Fruit fly (Drosophila melanogaster) whole organism, prepupa: Measurements from ENCODE around the gene Sarm.

ENCODE experiments used
- Blimp-1 ChIP-seq: fragments of 200-800 bp; sonication (Bioruptor generic); optimal IDR thresholded peaks from 3 replicates; lab custom pipeline; 2017; ENCODE audit warnings: missing biosample characterization, missing genetic modification characterization, mild to moderate bottlenecking, moderate library complexity, missing genetic modification reagents
- CG10669 ChIP-seq: fragments of 200-800 bp; sonication (Bioruptor generic); optimal IDR thresholded peaks from 3 replicates; lab custom pipeline; 2018; ENCODE audit warnings: missing biosample characterization, mild to moderate bottlenecking, missing genetic modification characterization, moderate library complexity
- CG11294 ChIP-seq: fragments of 200-800 bp; sonication (Bioruptor generic); IDR thresholded peaks from 2 replicates; pipeline ENCODE4 v1.3.6; 2022; ENCODE audit warnings: missing biosample characterization, missing genetic modification characterization
- CG11762 ChIP-seq: fragments of 200-800 bp; sonication (Bioruptor generic); optimal IDR thresholded peaks from 3 replicates; lab custom pipeline; 2016; ENCODE audit warnings: missing biosample characterization, missing genetic modification characterization; ENCODE audit not compliant: insufficient read depth
- CG11902 ChIP-seq: fragments of 200-800 bp; sonication (Bioruptor generic); optimal IDR thresholded peaks from 3 replicates; lab custom pipeline; 2016; ENCODE audit warnings: missing biosample characterization, missing genetic modification characterization
- CG15336 ChIP-seq: fragments of 200-800 bp; sonication (Bioruptor generic); IDR thresholded peaks from 2 replicates; pipeline ENCODE4 v1.3.6; 2022; ENCODE audit warnings: missing biosample characterization, missing genetic modification characterization
- CG1621 ChIP-seq: fragments of 200-800 bp; sonication (Bioruptor generic); optimal IDR thresholded peaks from 3 replicates; lab custom pipeline; 2018; ENCODE audit warnings: missing biosample characterization, mild to moderate bottlenecking, missing genetic modification characterization
- CG16779 ChIP-seq: fragments of 200-800 bp; sonication (Bioruptor generic); optimal IDR thresholded peaks from 3 replicates; lab custom pipeline; 2017; ENCODE audit warnings: missing biosample characterization, mild to moderate bottlenecking, missing genetic modification characterization
- CG3032 ChIP-seq: fragments of 200-800 bp; optimal IDR thresholded peaks from 2 replicates; lab custom pipeline; 2019; ENCODE audit warnings: missing biosample characterization, mild to moderate bottlenecking, missing genetic modification characterization, moderate library complexity
- CG31627 ChIP-seq: fragments of 200-800 bp; sonication (Bioruptor generic); optimal IDR thresholded peaks from 3 replicates; lab custom pipeline; 2016; ENCODE audit warnings: missing biosample characterization, missing genetic modification characterization
- CG32006 ChIP-seq: fragments of 200-800 bp; sonication (Bioruptor generic); optimal IDR thresholded peaks from 3 replicates; lab custom pipeline; 2017; ENCODE audit warnings: missing biosample characterization, mild to moderate bottlenecking, missing genetic modification characterization
- CG34406 ChIP-seq: fragments of 200-800 bp; sonication (Bioruptor generic); optimal IDR thresholded peaks from 3 replicates; lab custom pipeline; 2016; ENCODE audit warnings: missing biosample characterization, missing genetic modification characterization
- CG3919 ChIP-seq: fragments of 200-800 bp; sonication (Bioruptor generic); optimal IDR thresholded peaks from 3 replicates; lab custom pipeline; 2016; ENCODE audit warnings: missing biosample characterization, missing genetic modification characterization
- CG4318 ChIP-seq: fragments of 200-800 bp; sonication (Bioruptor generic); optimal IDR thresholded peaks from 3 replicates; lab custom pipeline; 2017; ENCODE audit warnings: missing biosample characterization, mild to moderate bottlenecking, missing genetic modification characterization
- CG6163 ChIP-seq: fragments of 200-800 bp; sonication (Bioruptor generic); IDR thresholded peaks from 3 replicates; pipeline ENCODE4 v1.3.6; 2022; ENCODE audit warnings: missing biosample characterization, missing genetic modification characterization
- CG6276 ChIP-seq: fragments of 200-800 bp; sonication (Bioruptor generic); optimal IDR thresholded peaks from 2 replicates; lab custom pipeline; 2017; ENCODE audit warnings: missing biosample characterization, mild to moderate bottlenecking, missing genetic modification characterization
- CG6854 ChIP-seq: fragments of 200-800 bp; sonication (Bioruptor generic); optimal IDR thresholded peaks from 2 replicates; lab custom pipeline; 2017; ENCODE audit warnings: missing biosample characterization, mild to moderate bottlenecking, missing genetic modification characterization
- CG7368 ChIP-seq: fragments of 200-800 bp; sonication (Bioruptor generic); optimal IDR thresholded peaks from 3 replicates; lab custom pipeline; 2016; ENCODE audit warnings: missing biosample characterization, missing genetic modification characterization
- CG8119 ChIP-seq: fragments of 200-800 bp; sonication (Bioruptor generic); IDR thresholded peaks from 3 replicates; pipeline ENCODE4 v1.3.6; 2022; ENCODE audit warnings: missing biosample characterization, missing genetic modification characterization
- CG8319 ChIP-seq: fragments of 200-800 bp; sonication (Bioruptor generic); optimal IDR thresholded peaks from 3 replicates; lab custom pipeline; 2016; ENCODE audit warnings: missing biosample characterization, missing genetic modification characterization
- CG8632 ChIP-seq: fragments of 200-800 bp; sonication (Bioruptor generic); optimal IDR thresholded peaks from 3 replicates; lab custom pipeline; 2016; ENCODE audit warnings: missing biosample characterization, missing genetic modification characterization
- CG9139 ChIP-seq: fragments of 200-800 bp; sonication (Bioruptor generic); optimal IDR thresholded peaks from 3 replicates; lab custom pipeline; 2017; ENCODE audit warnings: missing biosample characterization, mild to moderate bottlenecking, missing genetic modification characterization
- Eip75B ChIP-seq: fragments of 200-800 bp; sonication (Bioruptor generic); optimal IDR thresholded peaks from 3 replicates; lab custom pipeline; 2016; ENCODE audit warnings: missing biosample characterization, missing genetic modification characterization
- Eip78C ChIP-seq: fragments of 200-800 bp; sonication (Bioruptor generic); peaks from one replicate; lab custom pipeline; 2016; ENCODE audit warnings: missing biosample characterization, missing genetic modification characterization
- Eip93F ChIP-seq: fragments of 200-800 bp; sonication (Bioruptor generic); optimal IDR thresholded peaks from 2 replicates; lab custom pipeline; 2016; ENCODE audit warnings: missing biosample characterization, mild to moderate bottlenecking, missing genetic modification characterization
- Ets21C ChIP-seq: fragments of 200-800 bp; sonication (Bioruptor generic); optimal IDR thresholded peaks from 3 replicates; lab custom pipeline; 2016; ENCODE audit warnings: missing biosample characterization, missing genetic modification characterization
- Ets96B ChIP-seq: fragments of 200-800 bp; optimal IDR thresholded peaks from 2 replicates; lab custom pipeline; 2019; ENCODE audit warnings: missing biosample characterization, mild to moderate bottlenecking, missing genetic modification characterization, moderate library complexity
- Gug ChIP-seq: fragments of 200-800 bp; sonication (Bioruptor generic); IDR thresholded peaks from 2 replicates; pipeline ENCODE4 v1.3.6; 2022; ENCODE audit warnings: missing biosample characterization, missing genetic modification characterization
- Lpt ChIP-seq: fragments of 200-800 bp; sonication (Bioruptor generic); optimal IDR thresholded peaks from 3 replicates; lab custom pipeline; 2016; ENCODE audit warnings: missing biosample characterization, missing genetic modification characterization
- Met ChIP-seq: fragments of 200-800 bp; sonication (Bioruptor generic); optimal IDR thresholded peaks from 3 replicates; lab custom pipeline; 2016; ENCODE audit warnings: missing biosample characterization, missing genetic modification characterization
- OdsH ChIP-seq: fragments of 200-800 bp; sonication (Bioruptor generic); optimal IDR thresholded peaks from 3 replicates; lab custom pipeline; 2016; ENCODE audit warnings: missing biosample characterization, missing genetic modification characterization
- Smox ChIP-seq: fragments of 200-800 bp; sonication (Bioruptor generic); optimal IDR thresholded peaks from 3 replicates; lab custom pipeline; 2016; ENCODE audit warnings: missing biosample characterization, missing genetic modification characterization
- Sox102F ChIP-seq: fragments of 200-800 bp; sonication (Bioruptor generic); optimal IDR thresholded peaks from 2 replicates; lab custom pipeline; 2016; ENCODE audit warnings: missing biosample characterization, mild to moderate bottlenecking, missing genetic modification characterization
- Sox14 ChIP-seq: fragments of 200-800 bp; sonication (Bioruptor generic); optimal IDR thresholded peaks from 3 replicates; lab custom pipeline; 2016; ENCODE audit warnings: missing biosample characterization, missing genetic modification characterization
- Sox15 ChIP-seq: fragments of 200-800 bp; sonication (Bioruptor generic); optimal IDR thresholded peaks from 3 replicates; lab custom pipeline; 2016; ENCODE audit warnings: missing biosample characterization, missing genetic modification characterization
- acj6 ChIP-seq: fragments of 200-800 bp; sonication (Bioruptor generic); optimal IDR thresholded peaks from 3 replicates; lab custom pipeline; 2016; ENCODE audit warnings: missing biosample characterization, missing genetic modification characterization
- cyc ChIP-seq: fragments of 200-800 bp; sonication (Bioruptor generic); optimal IDR thresholded peaks from 3 replicates; lab custom pipeline; 2016; ENCODE audit warnings: missing biosample characterization, missing genetic modification characterization
- dac ChIP-seq: fragments of 200-800 bp; sonication (Bioruptor generic); optimal IDR thresholded peaks from 2 replicates; lab custom pipeline; 2017; ENCODE audit warnings: missing biosample characterization, mild to moderate bottlenecking, missing genetic modification characterization
- dsx ChIP-seq: fragments of 200-800 bp; optimal IDR thresholded peaks from 3 replicates; lab custom pipeline; 2019; ENCODE audit warnings: missing biosample characterization, mild to moderate bottlenecking, missing genetic modification characterization, moderate library complexity; ENCODE audit not compliant: poor library complexity, severe bottlenecking
- esn ChIP-seq: fragments of 200-800 bp; sonication (Bioruptor generic); optimal IDR thresholded peaks from 2 replicates; lab custom pipeline; 2016; ENCODE audit warnings: missing biosample characterization, mild to moderate bottlenecking, missing genetic modification characterization, moderate library complexity
- fd59A ChIP-seq: fragments of 200-800 bp; sonication (Bioruptor generic); optimal IDR thresholded peaks from 2 replicates; lab custom pipeline; 2017; ENCODE audit warnings: missing biosample characterization, mild to moderate bottlenecking, missing genetic modification characterization, missing genetic modification reagents
- fd85E ChIP-seq: fragments of 200-800 bp; sonication (Bioruptor generic); optimal IDR thresholded peaks from 3 replicates; lab custom pipeline; 2016; ENCODE audit warnings: missing biosample characterization, missing genetic modification characterization
- fkh ChIP-seq: fragments of 200-800 bp; sonication (Bioruptor generic); optimal IDR thresholded peaks from 3 replicates; lab custom pipeline; 2017; ENCODE audit warnings: missing biosample characterization, mild to moderate bottlenecking, missing genetic modification characterization, moderate library complexity
- lz ChIP-seq: fragments of 200-800 bp; sonication (Bioruptor generic); optimal IDR thresholded peaks from 3 replicates; lab custom pipeline; 2016; ENCODE audit warnings: missing biosample characterization, missing genetic modification characterization
- net ChIP-seq: fragments of 200-800 bp; sonication (Bioruptor generic); optimal IDR thresholded peaks from 3 replicates; lab custom pipeline; 2016; ENCODE audit warnings: missing biosample characterization, missing genetic modification characterization
- pdm3 ChIP-seq: fragments of 200-800 bp; sonication (Bioruptor generic); optimal IDR thresholded peaks from 3 replicates; lab custom pipeline; 2016; ENCODE audit warnings: missing biosample characterization, missing genetic modification characterization
- salr ChIP-seq, 2 experiments: fragments of 200-800 bp; sonication (Bioruptor generic); optimal IDR thresholded peaks; 3 replicates each; lab custom pipeline; 2016 to 2018; ENCODE audit warnings: missing biosample characterization in 2 of 2, missing genetic modification characterization in 2 of 2, mild to moderate bottlenecking in 1 of 2
- spab ChIP-seq: fragments of 200-800 bp; sonication (Bioruptor generic); optimal IDR thresholded peaks from 2 replicates; lab custom pipeline; 2017; ENCODE audit warnings: missing biosample characterization, mild to moderate bottlenecking, missing genetic modification characterization, missing genetic modification reagents
- ss ChIP-seq, 2 experiments: fragments of 200-800 bp; sonication (Bioruptor generic); optimal IDR thresholded peaks; 2 replicates in 1 of 2; 3 replicates in 1 of 2; lab custom pipeline; 2017 to 2018; ENCODE audit warnings: mild to moderate bottlenecking in 2 of 2, missing biosample characterization in 2 of 2, missing genetic modification characterization in 2 of 2, moderate library complexity in 1 of 2
- svp ChIP-seq: fragments of 200-800 bp; sonication (Bioruptor generic); peaks from one replicate; lab custom pipeline; 2016; ENCODE audit warnings: missing biosample characterization, missing genetic modification characterization
- topi ChIP-seq: fragments of 200-800 bp; sonication (Bioruptor generic); optimal IDR thresholded peaks from 3 replicates; lab custom pipeline; 2016; ENCODE audit warnings: missing biosample characterization, missing genetic modification characterization
- vri ChIP-seq: fragments of 200-800 bp; sonication (Bioruptor generic); optimal IDR thresholded peaks from 3 replicates; lab custom pipeline; 2016; ENCODE audit warnings: missing biosample characterization, mild to moderate bottlenecking, missing genetic modification characterization

The Sarm gene

DNA sequence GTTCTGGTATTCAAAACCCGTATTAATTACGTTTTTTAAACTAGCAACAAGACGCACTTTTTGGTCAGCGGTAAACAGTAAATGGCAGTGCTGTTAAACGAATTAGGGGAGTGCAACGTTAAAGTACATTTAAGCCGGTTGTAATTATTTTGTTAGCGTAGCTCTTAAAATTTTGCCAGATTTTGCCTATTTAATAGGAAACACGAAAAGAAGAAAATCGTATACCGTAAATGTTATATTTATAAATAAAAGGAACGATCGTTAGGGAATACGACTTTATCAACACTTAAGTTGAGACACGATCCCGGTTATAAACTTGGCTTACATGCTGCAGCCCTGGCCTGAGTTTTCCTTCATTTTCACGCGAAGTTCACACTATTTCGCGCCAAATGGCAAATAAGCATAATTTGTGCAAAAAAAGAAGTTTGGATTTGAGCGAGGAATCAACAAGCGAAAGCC is 73.8 kb downstream of the Sarm start, which contains the start of the genes Setx and mus301:
TSS of gene Setx (minus strand) at position 51 of the 459 bp plus-strand sequence.
TSS of gene mus301 (plus strand) at position 361 of the 459 bp plus-strand sequence.
- no peak for TF ChIP-seq spab (GFP tag; lab: Kevin White, UChicago)
- TF ChIP-seq dac (GFP tag; lab: Kevin White, UChicago) = no peak
- peak; percentile 64 for TF ChIP-seq CG34406 (GFP tag; lab: Kevin White, UChicago)
- no peak for TF ChIP-seq dsx (GFP tag; lab: Kevin White, UChicago)
- TF ChIP-seq Eip78C (GFP tag; lab: Kevin White, UChicago) = peak; percentile 92
- TF ChIP-seq fd85E (GFP tag; lab: Kevin White, UChicago) = peak; percentile 51
- no peak for TF ChIP-seq Eip75B (GFP tag; lab: Kevin White, UChicago)
- no peak for TF ChIP-seq CG10669 (GFP tag; lab: Kevin White, UChicago)
- TF ChIP-seq CG8119 (GFP tag; lab: Robert Waterston, UW) = 0 out of 3 replicates have a peak, but pooled peaks have one; percentile 12
- TF ChIP-seq Blimp-1 (GFP tag; lab: Kevin White, UChicago) = peak; percentile 31
- no peak for TF ChIP-seq Met (GFP tag; lab: Kevin White, UChicago)
- peak; percentile 47 for TF ChIP-seq CG8319 (GFP tag; lab: Kevin White, UChicago)
- TF ChIP-seq CG3919 (GFP tag; lab: Kevin White, UChicago) = no peak
- TF ChIP-seq CG31627 (GFP tag; lab: Kevin White, UChicago) = peak; percentile 88
- peak in 1 of 2 experiments; percentile 3 for TF ChIP-seq salr (GFP tag; optimal IDR thresholded peaks at IDR 0.05; lab: Kevin White, UChicago)
- no peak for TF ChIP-seq OdsH
- no peak for TF ChIP-seq Eip93F (GFP tag; lab: Kevin White, UChicago)
- no peak for TF ChIP-seq CG6854 (GFP tag; lab: Kevin White, UChicago)
- no peak for TF ChIP-seq topi
- peak; percentile 81 for TF ChIP-seq CG3032 (tag; lab: Kevin White, UChicago)
- TF ChIP-seq CG1621 (tag; lab: Kevin White, UChicago) = no peak
- TF ChIP-seq acj6 (GFP tag; lab: Kevin White, UChicago) = peak; percentile 81
- TF ChIP-seq net (GFP tag; lab: Kevin White, UChicago) = no peak
- TF ChIP-seq Smox (GFP tag; lab: Kevin White, UChicago) = no peak
- no peak for TF ChIP-seq CG9139 (GFP tag; lab: Kevin White, UChicago)
- peak; percentile 83 for TF ChIP-seq cyc (GFP tag; lab: Kevin White, UChicago)
- TF ChIP-seq esn (GFP tag; lab: Kevin White, UChicago) = peak; percentile 86
- TF ChIP-seq pdm3 = no peak
- TF ChIP-seq CG15336 = no peak
- TF ChIP-seq CG8632 (GFP tag; lab: Kevin White, UChicago) = no peak
- TF ChIP-seq CG11294 (GFP tag; lab: Robert Waterston, UW) = no peak; the same call in 1 of the 2 replicates
- TF ChIP-seq CG11902 (GFP tag; lab: Kevin White, UChicago) = peak; percentile 61
- no peak for TF ChIP-seq Sox102F (GFP tag; lab: Kevin White, UChicago)
- no peak for TF ChIP-seq Ets96B (tag; lab: Kevin White, UChicago)
- TF ChIP-seq Sox14 (GFP tag; lab: Kevin White, UChicago) = no peak
- peak; percentile 70 for TF ChIP-seq Sox15 (GFP tag; lab: Kevin White, UChicago)
- no peak for TF ChIP-seq Lpt (GFP tag; lab: Kevin White, UChicago)
- peak; percentile 64 for TF ChIP-seq Gug (GFP tag; lab: Robert Waterston, UW)
- no peak for TF ChIP-seq vri (GFP tag; lab: Kevin White, UChicago)
- TF ChIP-seq CG4318 = no peak
- no peak for TF ChIP-seq CG6276 (GFP tag; lab: Kevin White, UChicago)
- TF ChIP-seq CG11762 = peak; percentile 36
- no peak for TF ChIP-seq CG32006
- TF ChIP-seq CG7368 (GFP tag; lab: Kevin White, UChicago) = no peak
- TF ChIP-seq Ets21C (GFP tag; lab: Kevin White, UChicago) = peak; percentile 75
- no peak for TF ChIP-seq CG16779
- TF ChIP-seq CG6163 (GFP tag; lab: Robert Waterston, UW) = no peak; the same call in 2 of the 3 replicates
- no peak for TF ChIP-seq svp
- TF ChIP-seq ss (GFP tag; optimal IDR thresholded peaks at IDR 0.05; lab: Kevin White, UChicago) = no peak
- peak; percentile 26 for TF ChIP-seq fd59A (GFP tag; lab: Kevin White, UChicago)
- peak; percentile 84 for TF ChIP-seq lz (GFP tag; lab: Kevin White, UChicago)
- TF ChIP-seq fkh = no peak
